Worm (Caenorhabditis elegans) whole organism, L1 larva: ENCODE results near the gene C15H11.10.

Experiments used
- ces-1 ChIP-seq: fragments of 150-350 bp; optimal IDR thresholded peaks from 2 replicates; lab custom pipeline; 2014; ENCODE audit warnings: missing biosample characterization, missing genetic modification reagents, missing genetic modification characterization
- nhr-12 ChIP-seq: sonication (generic microtip); optimal IDR thresholded peaks from 2 replicates; lab custom pipeline; 2017; ENCODE audit warnings: missing biosample characterization, missing genetic modification characterization
- nhr-28 ChIP-seq: fragments of 150-350 bp; optimal IDR thresholded peaks from 2 replicates; lab custom pipeline; 2014; ENCODE audit warnings: missing biosample characterization, missing genetic modification characterization

ce11 chrV:14436195-14436594, 44.3 kb downstream of the C15H11.10 start:
- TF ChIP-seq ces-1 (GFP tag; lab: Kevin White, UChicago) (no peak), nhr-28 (no peak), nhr-12 (tag; lab: Kevin White, UChicago) (no peak)
